Fruit fly (Drosophila melanogaster) whole organism, embryonic: ENCODE results near the gene Upf1.

ENCODE experiments used
- Adf1 ChIP-seq: fragments of 200-800 bp; sonication (Bioruptor generic); IDR thresholded peaks from 2 replicates; pipeline ENCODE4 v1.3.6; 2022; ENCODE audit warnings: missing biosample characterization, missing genetic modification characterization
- Antp ChIP-seq: fragments of 200-800 bp; sonication (Bioruptor generic); optimal IDR thresholded peaks from 3 replicates; lab custom pipeline; 2016; ENCODE audit warnings: missing biosample characterization, missing genetic modification characterization
- CG10462 ChIP-seq: fragments of 200-800 bp; sonication (Bioruptor generic); optimal IDR thresholded peaks from 2 replicates; lab custom pipeline; 2016; ENCODE audit warnings: missing biosample characterization, missing genetic modification characterization
- CG11093 ChIP-seq: fragments of 200-800 bp; sonication (Bioruptor generic); IDR thresholded peaks from 3 replicates; pipeline ENCODE4 v1.3.6; 2022; ENCODE audit warnings: missing biosample characterization, missing genetic modification characterization
- CG11247 ChIP-seq: fragments of 200-800 bp; sonication (Bioruptor generic); IDR thresholded peaks from 2 replicates; pipeline ENCODE4 v1.3.6; 2022; ENCODE audit warnings: missing biosample characterization, missing genetic modification characterization
- CG11695 ChIP-seq: fragments of 200-800 bp; sonication (Bioruptor generic); IDR thresholded peaks from 3 replicates; pipeline ENCODE4 v1.3.6; 2022; ENCODE audit warnings: missing biosample characterization, missing genetic modification characterization
- CG12155 ChIP-seq: fragments of 200-800 bp; sonication (Bioruptor generic); optimal IDR thresholded peaks from 3 replicates; lab custom pipeline; 2016; ENCODE audit warnings: missing biosample characterization, missing genetic modification characterization
- CG15011 ChIP-seq: fragments of 200-800 bp; sonication (Bioruptor generic); optimal IDR thresholded peaks from 3 replicates; lab custom pipeline; 2018; ENCODE audit warnings: missing biosample characterization, mild to moderate bottlenecking, missing genetic modification characterization
- CG1647 ChIP-seq: fragments of 200-800 bp; sonication (Bioruptor generic); optimal IDR thresholded peaks from 3 replicates; lab custom pipeline; 2016; ENCODE audit warnings: missing biosample characterization, missing genetic modification characterization
- CG16815 ChIP-seq: fragments of 200-800 bp; sonication (Bioruptor generic); optimal IDR thresholded peaks from 3 replicates; lab custom pipeline; 2017; ENCODE audit warnings: missing biosample characterization, mild to moderate bottlenecking, missing genetic modification characterization
- CG17359 ChIP-seq: fragments of 200-800 bp; sonication (Bioruptor generic); optimal IDR thresholded peaks from 3 replicates; lab custom pipeline; 2018; ENCODE audit warnings: missing biosample characterization, mild to moderate bottlenecking, missing genetic modification characterization, moderate library complexity
- CG17568 ChIP-seq: fragments of 200-800 bp; sonication (Bioruptor generic); optimal IDR thresholded peaks from 2 replicates; lab custom pipeline; 2018; ENCODE audit warnings: missing biosample characterization, mild to moderate bottlenecking, missing genetic modification characterization, moderate library complexity
- CG30020 ChIP-seq: fragments of 200-800 bp; optimal IDR thresholded peaks from 2 replicates; lab custom pipeline; 2019; ENCODE audit warnings: missing biosample characterization, mild to moderate bottlenecking, missing genetic modification characterization, moderate library complexity
- CG33557 ChIP-seq: fragments of 200-800 bp; sonication (Bioruptor generic); optimal IDR thresholded peaks from 2 replicates; lab custom pipeline; 2019; ENCODE audit warnings: missing biosample characterization, mild to moderate bottlenecking, missing genetic modification characterization, moderate library complexity
- CG6791 ChIP-seq: fragments of 200-800 bp; sonication (Bioruptor generic); IDR thresholded peaks from 3 replicates; pipeline ENCODE4 v1.3.6; 2022; ENCODE audit warnings: missing biosample characterization, missing genetic modification characterization; ENCODE audit not compliant: partially characterized antibody
- CG7928 ChIP-seq: fragments of 200-800 bp; sonication (Bioruptor generic); optimal IDR thresholded peaks from 2 replicates; lab custom pipeline; 2017; ENCODE audit warnings: missing biosample characterization, mild to moderate bottlenecking, missing genetic modification characterization
- CG7963 ChIP-seq: fragments of 200-800 bp; sonication (Bioruptor generic); IDR thresholded peaks from 3 replicates; pipeline ENCODE4 v1.3.6; 2022; ENCODE audit warnings: missing biosample characterization, missing genetic modification characterization; ENCODE audit not compliant: partially characterized antibody
- CG8924 ChIP-seq: fragments of 200-800 bp; optimal IDR thresholded peaks from 3 replicates; lab custom pipeline; 2019; ENCODE audit warnings: missing biosample characterization, mild to moderate bottlenecking, missing genetic modification characterization, moderate library complexity
- Chrac-16 ChIP-seq: fragments of 200-800 bp; sonication (Bioruptor generic); optimal IDR thresholded peaks from 3 replicates; lab custom pipeline; 2016; ENCODE audit warnings: missing biosample characterization, missing genetic modification characterization
- Fer3 ChIP-seq: fragments of 200-800 bp; sonication (Bioruptor generic); optimal IDR thresholded peaks from 2 replicates; lab custom pipeline; 2018; ENCODE audit warnings: missing biosample characterization, mild to moderate bottlenecking, missing genetic modification characterization, moderate library complexity
- Lhr ChIP-seq: fragments of 200-800 bp; sonication (Bioruptor generic); optimal IDR thresholded peaks from 3 replicates; lab custom pipeline; 2017; ENCODE audit warnings: mild to moderate bottlenecking, missing biosample characterization, missing genetic modification reagents, missing genetic modification characterization
- MBD-R2 ChIP-seq: fragments of 200-800 bp; sonication (Bioruptor generic); IDR thresholded peaks from 2 replicates; pipeline ENCODE4 v1.3.6; 2022; ENCODE audit warnings: missing biosample characterization, missing genetic modification characterization
- Nf-YA ChIP-seq: fragments of 200-800 bp; sonication (Bioruptor generic); IDR thresholded peaks from 2 replicates; pipeline ENCODE4 v1.3.6; 2022; ENCODE audit warnings: missing biosample characterization, missing genetic modification characterization
- Nf-YB ChIP-seq: fragments of 200-800 bp; sonication (Bioruptor generic); optimal IDR thresholded peaks from 3 replicates; lab custom pipeline; 2019; ENCODE audit warnings: missing biosample characterization, mild to moderate bottlenecking, missing genetic modification characterization, moderate library complexity
- PHDP ChIP-seq: fragments of 200-800 bp; sonication (Bioruptor generic); optimal IDR thresholded peaks from 3 replicates; lab custom pipeline; 2018; ENCODE audit warnings: missing biosample characterization, mild to moderate bottlenecking, missing genetic modification characterization, moderate library complexity
- Ptx1 ChIP-seq: fragments of 200-800 bp; sonication (Bioruptor generic); IDR thresholded peaks from 2 replicates; pipeline ENCODE4 v1.3.6; 2022; ENCODE audit warnings: missing biosample characterization, missing genetic modification characterization
- Sin3A ChIP-seq: fragments of >200 bp; optimal IDR thresholded peaks from 2 replicates; lab custom pipeline; 2018
- Spps ChIP-seq: fragments of 200-800 bp; sonication (Bioruptor generic); optimal IDR thresholded peaks from 2 replicates; lab custom pipeline; 2018; ENCODE audit warnings: missing biosample characterization, mild to moderate bottlenecking, missing genetic modification characterization
- Sry-δ ChIP-seq: fragments of 200-800 bp; sonication (Bioruptor generic); optimal IDR thresholded peaks from 2 replicates; lab custom pipeline; 2016; ENCODE audit warnings: missing biosample characterization, missing genetic modification characterization
- al ChIP-seq: fragments of 200-800 bp; sonication (Bioruptor generic); IDR thresholded peaks from 2 replicates; pipeline ENCODE4 v1.3.6; 2022; ENCODE audit warnings: missing biosample characterization, missing genetic modification characterization
- ap ChIP-seq: fragments of 200-800 bp; sonication (Bioruptor generic); IDR thresholded peaks from 2 replicates; pipeline ENCODE4 v1.3.6; 2022; ENCODE audit warnings: missing biosample characterization, missing genetic modification characterization
- caup ChIP-seq: fragments of 200-800 bp; sonication (Bioruptor generic); optimal IDR thresholded peaks from 3 replicates; lab custom pipeline; 2017; ENCODE audit warnings: missing biosample characterization, mild to moderate bottlenecking, missing genetic modification characterization, moderate library complexity; ENCODE audit not compliant: severe bottlenecking
- ci ChIP-seq: fragments of 200-800 bp; sonication (Bioruptor generic); IDR thresholded peaks from 3 replicates; pipeline ENCODE4 v1.3.6; 2022; ENCODE audit warnings: missing biosample characterization, missing genetic modification characterization
- esg ChIP-seq: fragments of 200-800 bp; sonication (Bioruptor generic); conservative IDR thresholded peaks from 2 replicates; pipeline ENCODE4 v1.3.6; 2022; ENCODE audit warnings: missing biosample characterization, missing genetic modification characterization
- eve ChIP-seq, 2 experiments: fragments of >200 bp; optimal IDR thresholded peaks; 2 replicates each; lab custom pipeline; 2017; ENCODE audit warnings: missing biosample characterization in 2 of 2, missing genetic modification characterization in 2 of 2
- gro ChIP-seq: fragments of 200-800 bp; sonication (Bioruptor generic); optimal IDR thresholded peaks from 2 replicates; lab custom pipeline; 2016; ENCODE audit warnings: missing biosample characterization, missing genetic modification characterization
- ham ChIP-seq: fragments of 200-800 bp; sonication (Bioruptor generic); IDR thresholded peaks from 2 replicates; pipeline ENCODE4 v1.3.6; 2022; ENCODE audit warnings: missing biosample characterization, missing genetic modification characterization
- inv ChIP-seq: fragments of 200-800 bp; sonication (Bioruptor generic); IDR thresholded peaks from 2 replicates; pipeline ENCODE4 v1.3.6; 2022; ENCODE audit warnings: missing biosample characterization, missing genetic modification characterization; ENCODE audit not compliant: partially characterized antibody
- klu ChIP-seq: fragments of 200-800 bp; sonication (Bioruptor generic); IDR thresholded peaks from 2 replicates; pipeline ENCODE4 v1.3.6; 2022; ENCODE audit warnings: missing biosample characterization, missing genetic modification characterization
- mam ChIP-seq: fragments of 200-800 bp; sonication (Bioruptor generic); optimal IDR thresholded peaks from 3 replicates; lab custom pipeline; 2016; ENCODE audit warnings: missing biosample characterization, missing genetic modification characterization
- nau ChIP-seq: fragments of 200-800 bp; sonication (Bioruptor generic); optimal IDR thresholded peaks from 3 replicates; lab custom pipeline; 2017; ENCODE audit warnings: missing biosample characterization, mild to moderate bottlenecking, missing genetic modification characterization, missing genetic modification reagents
- peb ChIP-seq: fragments of 200-800 bp; sonication (Bioruptor generic); IDR thresholded peaks from 2 replicates; pipeline ENCODE4 v1.3.6; 2022; ENCODE audit warnings: missing biosample characterization, missing genetic modification characterization
- prd ChIP-seq, 3 experiments: fragments of >200 bp in 2 of 3; fragments of 200-800 bp in 1 of 3; sonication (Bioruptor generic) in 1 of 3; optimal IDR thresholded peaks in 2 of 3; IDR thresholded peaks in 1 of 3; 2 replicates in 2 of 3; 3 replicates in 1 of 3; pipeline versions ENCODE4 v1.3.6 to Lab custom; 2017 to 2022; ENCODE audit warnings: missing biosample characterization in 1 of 3, missing genetic modification characterization in 1 of 3
- seq ChIP-seq: fragments of 200-800 bp; sonication (Bioruptor generic); IDR thresholded peaks from 2 replicates; pipeline ENCODE4 v1.3.6; 2022; ENCODE audit warnings: missing biosample characterization, missing genetic modification characterization
- sima ChIP-seq: fragments of 200-800 bp; sonication (Bioruptor generic); optimal IDR thresholded peaks from 2 replicates; lab custom pipeline; 2016; ENCODE audit warnings: missing biosample characterization, missing genetic modification characterization
- slp2 ChIP-seq: fragments of 200-800 bp; sonication (Bioruptor generic); optimal IDR thresholded peaks from 2 replicates; lab custom pipeline; 2016; ENCODE audit warnings: missing biosample characterization, missing genetic modification characterization
- tna ChIP-seq: fragments of 200-800 bp; sonication (Bioruptor generic); IDR thresholded peaks from 2 replicates; pipeline ENCODE4 v1.3.6; 2022; ENCODE audit warnings: missing biosample characterization, missing genetic modification characterization; ENCODE audit not compliant: partially characterized antibody
- unpg ChIP-seq: fragments of 200-800 bp; sonication (Bioruptor generic); optimal IDR thresholded peaks from 3 replicates; lab custom pipeline; 2018; ENCODE audit warnings: missing biosample characterization, mild to moderate bottlenecking, missing genetic modification characterization, moderate library complexity
- yki ChIP-seq: fragments of >200 bp; optimal IDR thresholded peaks from 3 replicates; lab custom pipeline; 2018
- z ChIP-seq: fragments of 200-800 bp; sonication (Bioruptor generic); IDR thresholded peaks from 3 replicates; pipeline ENCODE4 v1.3.6; 2022; ENCODE audit warnings: missing biosample characterization, missing genetic modification characterization
- zen ChIP-seq: fragments of 200-800 bp; sonication (Bioruptor generic); optimal IDR thresholded peaks from 3 replicates; lab custom pipeline; 2018; ENCODE audit warnings: missing biosample characterization, mild to moderate bottlenecking, missing genetic modification characterization, moderate library complexity
- zfh1 ChIP-seq: fragments of 200-800 bp; sonication (Bioruptor generic); IDR thresholded peaks from 3 replicates; pipeline ENCODE4 v1.3.6; 2022; ENCODE audit warnings: missing biosample characterization, missing genetic modification characterization

The Upf1 gene

dm6 chrX:11888142-11888541 is 17.0 kb downstream of the Upf1 start, which contains the start of gene CG1840 (continued):
- TF ChIP-seq Antp (GFP tag; lab: Kevin White, UChicago) (no peak), Lhr (GFP tag; lab: Kevin White, UChicago) (no peak), CG11695 (GFP tag; lab: Robert Waterston, UW) (no peak), Ptx1 (GFP tag; lab: Robert Waterston, UW) (no peak), prd (optimal IDR thresholded peaks at IDR 0.05; lab: Kevin White, UChicago) (no peak), prd (GFP tag; IDR thresholded peaks at IDR 0.05; lab: Robert Waterston, UW) (no peak), mam (GFP tag; lab: Kevin White, UChicago) (no peak), CG8924 (tag; lab: Kevin White, UChicago) (no peak), CG30020 (tag; lab: Kevin White, UChicago) (no peak), inv (peak; percentile 50; the same call in 1 of the 2 replicates), sima (no peak), zfh1 (no peak), Nf-YA (no peak), Sin3A (lab: Kevin White, UChicago) (no peak), seq (no peak), nau (GFP tag; lab: Kevin White, UChicago) (no peak), peb (GFP tag; lab: Robert Waterston, UW) (no peak), gro (GFP tag; lab: Kevin White, UChicago) (peak; percentile 40), al (GFP tag; lab: Robert Waterston, UW) (no peak), CG11093 (no peak), tna (GFP tag; lab: Robert Waterston, UW) (peak; percentile 51; the same call in 1 of the 2 replicates), CG33557 (GFP tag; lab: Kevin White, UChicago) (no peak), esg (GFP tag; lab: Robert Waterston, UW) (no peak), CG7928 (no peak), Spps (tag; lab: Kevin White, UChicago) (no peak), MBD-R2 (GFP tag; lab: Robert Waterston, UW) (peak; percentile 61), CG15011 (no peak), CG7963 (GFP tag; lab: Robert Waterston, UW) (peak; percentile 55; the same call in 2 of the 3 replicates), CG6791 (GFP tag; lab: Robert Waterston, UW) (peak; percentile 77), CG16815 (GFP tag; lab: Kevin White, UChicago) (no peak), eve (GFP tag; optimal IDR thresholded peaks at IDR 0.05; lab: Kevin White, UChicago) (no peak), Nf-YB (GFP tag; lab: Kevin White, UChicago) (no peak), z (GFP tag; lab: Robert Waterston, UW) (no peak), CG11247 (GFP tag; lab: Robert Waterston, UW) (no peak), caup (GFP tag; lab: Kevin White, UChicago) (no peak), CG1647 (GFP tag; lab: Kevin White, UChicago) (no peak), yki (lab: Kevin White, UChicago) (no peak), CG12155 (GFP tag; lab: Kevin White, UChicago) (no peak), Adf1 (GFP tag; lab: Robert Waterston, UW) (no peak), klu (no peak), PHDP (tag; lab: Kevin White, UChicago) (peak; percentile 0), zen (no peak), unpg (GFP tag; lab: Kevin White, UChicago) (no peak), CG10462 (GFP tag; lab: Kevin White, UChicago) (no peak), slp2 (no peak), ci (GFP tag; lab: Robert Waterston, UW) (no peak), Sry-δ (peak; percentile 87), CG17568 (GFP tag; lab: Kevin White, UChicago) (no peak), ap (GFP tag; lab: Robert Waterston, UW) (no peak), Fer3 (tag; lab: Kevin White, UChicago) (peak; percentile 13), CG17359 (tag; lab: Kevin White, UChicago) (peak; percentile 65), Chrac-16 (GFP tag; lab: Kevin White, UChicago) (no peak), ham (GFP tag; lab: Robert Waterston, UW) (no peak)
